Worm (Caenorhabditis elegans) whole organism, mixed stage, embryonic: ENCODE results near the gene far-5.
"Not testable (repeated sequence)": the region's sequence is repeated elsewhere in the genome, so short reads cannot be mapped to it uniquely, and the experiment has no call there.

ENCODE experiments used
- ces-1 ChIP-seq: fragments of 150-350 bp; optimal IDR thresholded peaks from 2 replicates; lab custom pipeline; 2014; ENCODE audit warnings: missing biosample characterization, missing genetic modification reagents, missing genetic modification characterization
- pha-4 ChIP-seq: fragments of 150-350 bp; optimal IDR thresholded peaks from 2 replicates; lab custom pipeline; 2018; ENCODE audit warnings: missing biosample characterization, missing genetic modification reagents, missing genetic modification characterization
- unc-62 ChIP-seq: fragments of 150-350 bp; optimal IDR thresholded peaks from 2 replicates; lab custom pipeline; 2014; ENCODE audit warnings: missing biosample characterization, missing genetic modification reagents, missing genetic modification characterization

- not testable (repeated sequence) for TF ChIP-seq unc-62 (GFP tag; lab: Kevin White, UChicago); pha-4 (tag; lab: Kevin White, UChicago)
- peak; percentile 63 for TF ChIP-seq ces-1 (GFP tag; lab: Kevin White, UChicago)
Measured at ce11 chrV:12967925-12968327, 27.4 kb upstream of the far-5 start, which contains the start of gene R186.8.
